Fruit fly (Drosophila melanogaster): ENCODE measurements around the gene jp.

jp gene

dm6 chr2L:9609337-9609856 lies 42.8 kb upstream of the jp start:
- TF ChIP-seq CG11617 (GFP tag; optimal IDR thresholded peaks at IDR 0.05): no peak
- TF ChIP-seq Clk (GFP tag; optimal IDR thresholded peaks at IDR 0.05): no peak

DNA sequence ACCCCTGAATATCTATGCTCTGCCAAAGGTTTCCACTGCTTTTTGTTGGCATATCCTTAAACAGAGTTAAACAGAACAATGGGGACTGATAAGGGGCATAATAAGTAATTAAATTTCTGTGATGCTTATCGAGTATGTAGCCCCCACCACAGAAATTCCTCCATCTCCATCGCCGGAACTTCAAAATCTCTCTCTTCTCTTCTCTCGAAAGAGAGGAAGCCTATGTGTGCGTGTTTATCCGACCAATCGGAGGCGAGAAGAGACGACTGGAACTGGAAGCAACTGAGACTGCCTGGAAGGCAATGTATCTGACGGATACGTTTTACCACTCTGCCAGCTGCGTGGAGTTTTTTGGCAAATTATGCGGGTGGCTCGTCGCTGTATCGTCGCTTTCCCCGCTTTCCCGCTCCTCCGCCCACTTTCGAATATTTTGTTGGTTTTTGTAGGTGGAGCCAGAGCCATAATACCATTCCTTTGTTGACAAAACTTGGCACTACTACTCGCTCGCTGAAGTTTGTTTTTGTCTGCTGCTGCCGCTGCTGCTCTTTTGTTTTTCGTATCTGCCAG lies 41.5 kb upstream of the jp start, which contains the start of gene gcm2:
TSS of gene gcm2 (plus strand) at position 566 of the 567 bp plus-strand sequence.
- TF ChIP-seq CG11617 (GFP tag; optimal IDR thresholded peaks at IDR 0.05): no peak
- TF ChIP-seq pad (GFP tag; optimal IDR thresholded peaks at IDR 0.05): no peak
- TF ChIP-seq Crg-1 (GFP tag; optimal IDR thresholded peaks at IDR 0.05): no peak
- TF ChIP-seq CG33017 (tag; optimal IDR thresholded peaks at IDR 0.05): no peak
- no peak for TF ChIP-seq kay (GFP tag; ENCODE audit: borderline replicate concordance)
- no peak for TF ChIP-seq cic (GFP tag; optimal IDR thresholded peaks at IDR 0.05)
- no peak for TF ChIP-seq Mnt (GFP tag; optimal IDR thresholded peaks at IDR 0.05)
- no peak for TF ChIP-seq tj (GFP tag; optimal IDR thresholded peaks at IDR 0.05)
- no peak for TF ChIP-seq bab1 (GFP tag; optimal IDR thresholded peaks at IDR 0.05)
- no peak for TF ChIP-seq CG1620 (GFP tag; optimal IDR thresholded peaks at IDR 0.05)
- no peak for TF ChIP-seq CG14711 (tag; optimal IDR thresholded peaks at IDR 0.05)
- no peak for TF ChIP-seq toe (GFP tag; optimal IDR thresholded peaks at IDR 0.05)
- TF ChIP-seq cnc (optimal IDR thresholded peaks at IDR 0.05): no peak
- TF ChIP-seq Clk (GFP tag; optimal IDR thresholded peaks at IDR 0.05): no peak
- TF ChIP-seq ovo (GFP tag; optimal IDR thresholded peaks at IDR 0.05): no peak
- TF ChIP-seq CG12768 (GFP tag; optimal IDR thresholded peaks at IDR 0.05): no peak
- no peak for TF ChIP-seq CG7101 (tag; optimal IDR thresholded peaks at IDR 0.05)
- TF ChIP-seq Hr96 (GFP tag; optimal IDR thresholded peaks at IDR 0.05): no peak
- TF ChIP-seq CG5204 (GFP tag; optimal IDR thresholded peaks at IDR 0.05): no peak

- TF ChIP-seq CG12768 (GFP tag; optimal IDR thresholded peaks at IDR 0.05) (no peak), CG14711 (tag; optimal IDR thresholded peaks at IDR 0.05) (no peak), Hr96 (GFP tag; optimal IDR thresholded peaks at IDR 0.05) (no peak), cnc (optimal IDR thresholded peaks at IDR 0.05) (no peak), Mnt (GFP tag; optimal IDR thresholded peaks at IDR 0.05) (no peak), kay (GFP tag; ENCODE audit: borderline replicate concordance) (no peak), Clk (GFP tag; optimal IDR thresholded peaks at IDR 0.05) (no peak), CG5204 (GFP tag; optimal IDR thresholded peaks at IDR 0.05) (no peak), CG7101 (tag; optimal IDR thresholded peaks at IDR 0.05) (no peak)
Measured at dm6 chr2L:9602103-9602502, 35.6 kb upstream of the jp start.

DNA sequence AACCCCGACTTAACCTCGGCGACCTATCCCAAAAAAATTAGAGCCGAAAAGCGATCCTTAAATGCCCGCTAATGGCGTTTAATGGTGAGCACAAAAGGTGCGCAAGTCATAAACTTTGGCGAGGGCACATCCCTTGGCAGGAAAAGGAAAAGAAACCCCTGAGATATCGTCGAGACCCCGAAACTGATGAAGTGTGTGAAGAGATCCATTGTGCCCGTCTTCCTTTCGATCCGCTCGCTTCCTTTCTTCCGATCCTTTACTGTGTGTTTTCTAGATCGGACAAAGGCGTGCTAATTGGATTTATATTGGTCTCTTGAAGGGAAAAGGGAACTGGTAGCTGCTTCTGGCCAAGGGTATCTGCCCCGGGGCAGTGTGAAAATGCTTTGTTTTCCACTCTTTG lies 34.7 kb upstream of the jp start:
- no peak for TF ChIP-seq CG7045 (GFP tag; optimal IDR thresholded peaks at IDR 0.05)
- TF ChIP-seq CG33017 (tag; optimal IDR thresholded peaks at IDR 0.05): no peak
- TF ChIP-seq CG7101 (tag; optimal IDR thresholded peaks at IDR 0.05): no peak
- no peak for TF ChIP-seq CG5204 (GFP tag; optimal IDR thresholded peaks at IDR 0.05)
- TF ChIP-seq CG14711 (tag; optimal IDR thresholded peaks at IDR 0.05): no peak
- no peak for TF ChIP-seq Clk (GFP tag; optimal IDR thresholded peaks at IDR 0.05)
- no peak for TF ChIP-seq bab1 (GFP tag; optimal IDR thresholded peaks at IDR 0.05)

DNA sequence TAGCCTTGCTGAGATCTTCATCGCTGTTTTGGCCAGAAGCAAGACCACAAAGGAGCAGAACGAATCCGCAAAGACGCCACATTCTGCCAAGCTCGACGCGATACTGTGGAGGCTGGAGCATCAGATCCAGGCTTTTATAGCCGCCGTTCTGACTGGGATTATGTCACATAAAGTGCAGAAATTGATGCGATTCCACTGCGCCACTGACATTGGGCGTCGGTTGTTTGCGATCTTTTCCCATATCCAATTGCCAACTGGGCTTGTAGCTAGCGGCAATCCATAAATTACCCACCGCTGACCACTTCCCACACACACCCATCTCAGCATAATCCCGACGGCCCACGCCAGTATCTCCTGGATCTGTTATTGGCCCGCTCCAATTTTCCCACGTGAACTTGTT lies 34.2 kb upstream of the jp start, which contains the start of gene CG4382:
TSS of gene CG4382 (minus strand) at position 101 of the 400 bp plus-strand sequence.
- TF ChIP-seq kay (GFP tag; ENCODE audit: borderline replicate concordance) (no peak), tj (GFP tag; optimal IDR thresholded peaks at IDR 0.05) (no peak), cic (GFP tag; optimal IDR thresholded peaks at IDR 0.05) (no peak), CG7101 (tag; optimal IDR thresholded peaks at IDR 0.05) (no peak), CG5204 (GFP tag; optimal IDR thresholded peaks at IDR 0.05) (no peak), CG1620 (GFP tag; optimal IDR thresholded peaks at IDR 0.05) (no peak), CG33017 (tag; optimal IDR thresholded peaks at IDR 0.05) (no peak), CG7045 (GFP tag; optimal IDR thresholded peaks at IDR 0.05) (no peak), Clk (GFP tag; optimal IDR thresholded peaks at IDR 0.05) (no peak), CG11617 (GFP tag; optimal IDR thresholded peaks at IDR 0.05) (no peak), ovo (GFP tag; optimal IDR thresholded peaks at IDR 0.05) (no peak)

DNA sequence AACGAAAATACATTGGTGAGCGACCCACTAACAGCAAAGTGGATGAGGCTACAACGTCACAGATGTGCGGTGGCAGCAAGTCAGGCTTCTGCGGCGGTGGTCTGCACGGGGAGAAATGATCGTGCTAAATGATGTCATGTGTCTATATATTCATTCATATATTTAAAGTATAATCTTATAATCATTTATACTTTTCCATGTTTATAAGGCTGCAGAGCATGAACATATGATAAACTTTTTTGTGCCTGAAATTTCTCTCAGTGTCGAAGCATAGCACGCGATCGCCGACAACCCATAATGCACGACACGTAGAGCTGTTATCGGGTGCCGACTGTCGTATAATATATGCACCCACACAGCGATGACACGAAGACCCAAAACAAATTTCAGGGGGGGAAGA lies 31.8 kb upstream of the jp start:
- TF ChIP-seq cic (GFP tag; optimal IDR thresholded peaks at IDR 0.05) (no peak), bab1 (GFP tag; optimal IDR thresholded peaks at IDR 0.05) (no peak), CG5204 (GFP tag; optimal IDR thresholded peaks at IDR 0.05) (no peak), CG11617 (GFP tag; optimal IDR thresholded peaks at IDR 0.05) (no peak), CG7045 (GFP tag; optimal IDR thresholded peaks at IDR 0.05) (no peak)

- TF ChIP-seq CG33017 (tag; optimal IDR thresholded peaks at IDR 0.05): no peak
- TF ChIP-seq CG7045 (GFP tag; optimal IDR thresholded peaks at IDR 0.05): no peak
- no peak for TF ChIP-seq Crg-1 (GFP tag; optimal IDR thresholded peaks at IDR 0.05)
- no peak for TF ChIP-seq CG12768 (GFP tag; optimal IDR thresholded peaks at IDR 0.05)
- TF ChIP-seq toe (GFP tag; optimal IDR thresholded peaks at IDR 0.05): no peak
- TF ChIP-seq Mnt (GFP tag; optimal IDR thresholded peaks at IDR 0.05): no peak
- TF ChIP-seq bab1 (GFP tag; optimal IDR thresholded peaks at IDR 0.05): no peak
- TF ChIP-seq CG1620 (GFP tag; optimal IDR thresholded peaks at IDR 0.05): no peak
- no peak for TF ChIP-seq CG7101 (tag; optimal IDR thresholded peaks at IDR 0.05)
- no peak for TF ChIP-seq pad (GFP tag; optimal IDR thresholded peaks at IDR 0.05)
- no peak for TF ChIP-seq cic (GFP tag; optimal IDR thresholded peaks at IDR 0.05)
Measured at dm6 chr2L:9594625-9595300, 28.2 kb upstream of the jp start.
